Worm (Caenorhabditis elegans) whole organism, young adult: ENCODE measurements around the gene gpb-1.

ENCODE experiments used
- B0035.1 ChIP-seq: sonication (generic microtip); optimal IDR thresholded peaks from 2 replicates; lab custom pipeline; 2016; ENCODE audit warnings: missing genetic modification characterization, mild to moderate bottlenecking, missing compliant biosample characterization, missing genotype, missing genetic modification reagents
- B0336.3 ChIP-seq: fragments of 200-800 bp; sonication (Bioruptor generic); IDR thresholded peaks from 2 replicates; pipeline ENCODE4 v1.3.6; 2022; ENCODE audit warnings: missing genetic modification characterization, missing compliant biosample characterization
- D2030.7 ChIP-seq: fragments of 200-800 bp; sonication (Bioruptor generic); IDR thresholded peaks from 2 replicates; pipeline ENCODE4 v1.3.6; 2022; ENCODE audit warnings: missing genetic modification reagents, missing genetic modification characterization, missing compliant biosample characterization
- F33H1.4 ChIP-seq: fragments of 200-800 bp; sonication (Bioruptor generic); IDR thresholded peaks from 2 replicates; pipeline ENCODE4 v1.3.6; 2022; ENCODE audit warnings: missing genetic modification reagents, missing genetic modification characterization, missing compliant biosample characterization
- F57A8.1 ChIP-seq: fragments of 200-800 bp; sonication (Bioruptor generic); optimal IDR thresholded peaks from 2 replicates; lab custom pipeline; 2018; ENCODE audit warnings: mild to moderate bottlenecking, missing genetic modification characterization, moderate library complexity, missing compliant biosample characterization
- K12H6.12 ChIP-seq: fragments of 200-800 bp; sonication (Bioruptor generic); optimal IDR thresholded peaks from 2 replicates; lab custom pipeline; 2018; ENCODE audit warnings: mild to moderate bottlenecking, missing genetic modification characterization, missing compliant biosample characterization
- T26A5.8 ChIP-seq: sonication (generic microtip); optimal IDR thresholded peaks from 2 replicates; lab custom pipeline; 2016; ENCODE audit warnings: missing genetic modification characterization, missing compliant biosample characterization
- Y53F4B.3 ChIP-seq: fragments of 200-800 bp; sonication (Bioruptor generic); IDR thresholded peaks from 2 replicates; pipeline ENCODE4 v1.3.6; 2022; ENCODE audit warnings: missing genetic modification reagents, missing genetic modification characterization, missing compliant biosample characterization
- Y67H2A.10 ChIP-seq: fragments of 200-800 bp; sonication (Bioruptor generic); conservative IDR thresholded peaks from 2 replicates; pipeline ENCODE4 v1.3.6; 2022; ENCODE audit warnings: missing genetic modification reagents, missing genetic modification characterization, missing compliant biosample characterization
- akir-1 ChIP-seq: fragments of 200-800 bp; sonication (Bioruptor generic); optimal IDR thresholded peaks from 2 replicates; lab custom pipeline; 2018; ENCODE audit warnings: mild to moderate bottlenecking, missing genetic modification characterization, moderate library complexity, missing compliant biosample characterization
- aptf-2 ChIP-seq: fragments of 200-800 bp; sonication (Bioruptor generic); conservative IDR thresholded peaks from 2 replicates; pipeline ENCODE4 v1.3.6; 2022; ENCODE audit warnings: missing genetic modification reagents, missing genetic modification characterization, missing compliant biosample characterization
- atf-7 ChIP-seq: sonication (generic microtip); optimal IDR thresholded peaks from 2 replicates; lab custom pipeline; 2017; ENCODE audit warnings: mild to moderate bottlenecking, missing genetic modification characterization, missing compliant biosample characterization
- athp-1 ChIP-seq: sonication (generic microtip); optimal IDR thresholded peaks from 2 replicates; lab custom pipeline; 2017; ENCODE audit warnings: mild to moderate bottlenecking, missing genetic modification characterization, missing compliant biosample characterization
- attf-3 ChIP-seq: fragments of 200-800 bp; sonication (Bioruptor generic); conservative IDR thresholded peaks from 2 replicates; pipeline ENCODE4 v1.3.6; 2022; ENCODE audit warnings: missing genetic modification reagents, missing genetic modification characterization, missing compliant biosample characterization
- attf-5 ChIP-seq: fragments of 200-800 bp; sonication (Bioruptor generic); optimal IDR thresholded peaks from 2 replicates; lab custom pipeline; 2018; ENCODE audit warnings: mild to moderate bottlenecking, missing genetic modification characterization, missing compliant biosample characterization
- ceh-100 ChIP-seq: fragments of 200-800 bp; sonication (Bioruptor generic); IDR thresholded peaks from 2 replicates; pipeline ENCODE4 v1.3.6; 2022; ENCODE audit warnings: missing genetic modification reagents, missing genetic modification characterization, missing compliant biosample characterization
- dox-1 ChIP-seq: fragments of 200-800 bp; sonication (Bioruptor generic); IDR thresholded peaks from 2 replicates; pipeline ENCODE4 v1.3.6; 2022; ENCODE audit warnings: missing genetic modification reagents, missing genetic modification characterization, missing compliant biosample characterization
- efl-1 ChIP-seq: fragments of 150-350 bp; optimal IDR thresholded peaks from 2 replicates; lab custom pipeline; 2014; ENCODE audit warnings: missing biosample characterization, missing genetic modification reagents, missing genetic modification characterization
- egl-18 ChIP-seq: fragments of 200-800 bp; sonication (Bioruptor generic); IDR thresholded peaks from 2 replicates; pipeline ENCODE4 v1.3.6; 2022; ENCODE audit warnings: missing genetic modification reagents, missing genetic modification characterization, missing compliant biosample characterization
- egl-44 ChIP-seq: fragments of 200-800 bp; sonication (Bioruptor generic); IDR thresholded peaks from 2 replicates; pipeline ENCODE4 v1.3.6; 2022; ENCODE audit warnings: missing genetic modification reagents, missing genetic modification characterization, missing compliant biosample characterization
- egrh-3 ChIP-seq: fragments of 200-800 bp; sonication (Bioruptor generic); IDR thresholded peaks from 2 replicates; pipeline ENCODE4 v1.3.6; 2022; ENCODE audit warnings: missing genetic modification reagents, missing genetic modification characterization, missing compliant biosample characterization
- hlh-26 ChIP-seq: fragments of 200-800 bp; sonication (Bioruptor generic); conservative IDR thresholded peaks from 2 replicates; pipeline ENCODE4 v1.3.6; 2022; ENCODE audit warnings: missing genetic modification reagents, missing genetic modification characterization, missing compliant biosample characterization
- hmg-1.2 ChIP-seq: fragments of 200-800 bp; sonication (Bioruptor generic); IDR thresholded peaks from 2 replicates; pipeline ENCODE4 v1.3.6; 2022; ENCODE audit warnings: missing genetic modification reagents, missing genetic modification characterization, missing compliant biosample characterization
- hmg-20 ChIP-seq: fragments of 200-800 bp; sonication (Bioruptor generic); IDR thresholded peaks from 2 replicates; pipeline ENCODE4 v1.3.6; 2022; ENCODE audit warnings: missing genetic modification reagents, missing genetic modification characterization, missing compliant biosample characterization
- lin-35 ChIP-seq, 3 experiments: fragments of 150-350 bp in 2 of 3; sonication (generic microtip) in 1 of 3; optimal IDR thresholded peaks; 2 replicates each; lab custom pipeline; 2014 to 2018; ENCODE audit warnings: missing biosample characterization in 3 of 3, missing genetic modification characterization in 3 of 3, missing genetic modification reagents in 3 of 3
- lin-54 ChIP-seq: fragments of 200-800 bp; sonication (Bioruptor generic); optimal IDR thresholded peaks from 2 replicates; lab custom pipeline; 2018; ENCODE audit warnings: mild to moderate bottlenecking, missing genetic modification characterization, missing compliant biosample characterization
- lir-1 ChIP-seq: fragments of 200-800 bp; sonication (Bioruptor generic); conservative IDR thresholded peaks from 2 replicates; pipeline ENCODE4 v1.3.6; 2022; ENCODE audit warnings: missing genetic modification reagents, missing genetic modification characterization, missing compliant biosample characterization
- madf-3 ChIP-seq: fragments of 200-800 bp; sonication (Bioruptor generic); IDR thresholded peaks from 2 replicates; pipeline ENCODE4 v1.3.6; 2022; ENCODE audit warnings: missing genetic modification reagents, missing genetic modification characterization, missing compliant biosample characterization
- madf-8 ChIP-seq: fragments of 200-800 bp; sonication (Bioruptor generic); conservative IDR thresholded peaks from 2 replicates; pipeline ENCODE4 v1.3.6; 2022; ENCODE audit warnings: missing genetic modification reagents, missing genetic modification characterization, missing compliant biosample characterization
- mcd-1 ChIP-seq: fragments of 200-800 bp; sonication (Bioruptor generic); IDR thresholded peaks from 2 replicates; pipeline ENCODE4 v1.3.6; 2022; ENCODE audit warnings: missing genetic modification reagents, missing genetic modification characterization, missing compliant biosample characterization
- mel-28 ChIP-seq: sonication (generic microtip); optimal IDR thresholded peaks from 2 replicates; lab custom pipeline; 2016; ENCODE audit warnings: borderline replicate concordance, mild to moderate bottlenecking, missing genetic modification characterization, missing compliant biosample characterization
- nfyb-1 ChIP-seq: fragments of 200-800 bp; sonication (Bioruptor generic); IDR thresholded peaks from 2 replicates; pipeline ENCODE4 v1.3.6; 2022; ENCODE audit warnings: missing genetic modification reagents, missing genetic modification characterization, missing compliant biosample characterization
- nhr-179 ChIP-seq: sonication (generic microtip); optimal IDR thresholded peaks from 2 replicates; lab custom pipeline; 2016; ENCODE audit warnings: mild to moderate bottlenecking, missing genetic modification characterization, missing compliant biosample characterization
- nhr-27 ChIP-seq: fragments of 200-800 bp; sonication (Bioruptor generic); optimal IDR thresholded peaks from 2 replicates; lab custom pipeline; 2018; ENCODE audit warnings: mild to moderate bottlenecking, missing genetic modification characterization, moderate library complexity, missing compliant biosample characterization
- rcor-1 ChIP-seq: fragments of 200-800 bp; sonication (Bioruptor generic); IDR thresholded peaks from 2 replicates; pipeline ENCODE4 v1.3.6; 2022; ENCODE audit warnings: missing genetic modification reagents, missing genetic modification characterization, missing compliant biosample characterization
- rec-8 ChIP-seq, 2 experiments: sonication (generic microtip); optimal IDR thresholded peaks; 2 replicates each; lab custom pipeline; 2016; ENCODE audit warnings: mild to moderate bottlenecking in 2 of 2, missing genetic modification characterization in 2 of 2, missing genetic modification reagents in 2 of 2, missing genotype in 2 of 2, missing biosample characterization in 1 of 2, missing compliant biosample characterization in 1 of 2, moderate library complexity in 1 of 2
- repo-1 ChIP-seq: sonication (generic microtip); optimal IDR thresholded peaks from 2 replicates; lab custom pipeline; 2017; ENCODE audit warnings: mild to moderate bottlenecking, missing genetic modification characterization, missing compliant biosample characterization
- snpc-1.1 ChIP-seq: sonication (generic microtip); optimal IDR thresholded peaks from 2 replicates; lab custom pipeline; 2017; ENCODE audit warnings: missing genetic modification characterization, mild to moderate bottlenecking, missing compliant biosample characterization, antibody characterized with exemption, moderate library complexity, missing genotype, missing genetic modification reagents; ENCODE audit not compliant: insufficient read depth
- snpc-1.3 ChIP-seq: sonication (generic microtip); optimal IDR thresholded peaks from 2 replicates; lab custom pipeline; 2017; ENCODE audit warnings: missing genetic modification characterization, mild to moderate bottlenecking, missing compliant biosample characterization, antibody characterized with exemption, moderate library complexity, missing genotype, missing genetic modification reagents; ENCODE audit not compliant: insufficient read depth
- sptf-2 ChIP-seq: fragments of 200-800 bp; sonication (Bioruptor generic); optimal IDR thresholded peaks from 2 replicates; lab custom pipeline; 2018; ENCODE audit warnings: mild to moderate bottlenecking, missing genetic modification characterization, missing compliant biosample characterization
- tbp1 ChIP-seq: fragments of 200-800 bp; sonication (Bioruptor generic); optimal IDR thresholded peaks from 2 replicates; lab custom pipeline; 2018; ENCODE audit warnings: mild to moderate bottlenecking, missing genetic modification characterization, missing compliant biosample characterization
- unc-62 ChIP-seq: fragments of 150-350 bp; optimal IDR thresholded peaks from 2 replicates; lab custom pipeline; 2014; ENCODE audit warnings: missing biosample characterization, missing genetic modification reagents, missing genetic modification characterization
- xnd-1 ChIP-seq: sonication (generic microtip); optimal IDR thresholded peaks from 2 replicates; lab custom pipeline; 2016; ENCODE audit warnings: missing genotype, missing genetic modification reagents, missing genetic modification characterization, missing compliant biosample characterization
- ztf-18 ChIP-seq: sonication (generic microtip); optimal IDR thresholded peaks from 2 replicates; lab custom pipeline; 2016; ENCODE audit warnings: missing genotype, mild to moderate bottlenecking, missing genetic modification characterization, missing compliant biosample characterization
- ztf-25 ChIP-seq: fragments of 200-800 bp; sonication (Bioruptor generic); IDR thresholded peaks from 2 replicates; pipeline ENCODE4 v1.3.6; 2022; ENCODE audit warnings: missing genetic modification reagents, missing genetic modification characterization, missing compliant biosample characterization
- ztf-26 ChIP-seq: sonication (generic microtip); optimal IDR thresholded peaks from 2 replicates; lab custom pipeline; 2017; ENCODE audit warnings: missing genetic modification characterization, missing compliant biosample characterization
- ztf-6 ChIP-seq: fragments of 200-800 bp; sonication (Bioruptor generic); IDR thresholded peaks from 2 replicates; pipeline ENCODE4 v1.3.6; 2022; ENCODE audit warnings: missing genetic modification reagents, missing genetic modification characterization, missing compliant biosample characterization

gpb-1 gene

DNA sequence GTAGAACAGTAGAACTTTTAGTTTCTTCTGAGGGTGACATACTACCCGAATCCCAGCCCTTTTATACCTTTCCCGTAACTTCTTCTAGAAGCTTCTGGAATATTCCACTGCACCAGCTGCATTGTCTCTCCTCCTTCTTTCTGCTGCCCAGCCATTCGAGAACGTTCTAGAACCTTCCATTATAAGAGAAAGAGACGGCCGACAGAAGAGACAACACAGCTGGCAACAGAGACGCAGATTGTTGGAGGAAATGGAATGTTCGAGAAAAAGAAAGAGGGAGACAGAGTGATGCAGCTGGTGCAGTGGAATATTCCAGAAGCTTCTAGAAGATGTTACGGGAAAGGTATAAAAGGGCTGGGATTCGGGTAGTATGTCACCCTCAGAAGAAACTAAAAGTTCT, 10.9 kb upstream of the gpb-1 start, which contains the start of the genes F44E5.4 and F44E5.5 (continued):
- TF ChIP-seq atf-7 (tag; lab: Kevin White, UChicago) (peak; percentile 99), lir-1 (GFP tag; lab: Robert Waterston, UW) (peak; percentile 94), B0035.1 (tag; lab: Kevin White, UChicago) (peak; percentile 90), F33H1.4 (peak; percentile 77), hmg-1.2 (peak; percentile 100), ztf-26 (tag; lab: Kevin White, UChicago) (peak; percentile 97), dox-1 (GFP tag; lab: Robert Waterston, UW) (peak; percentile 100), egl-44 (GFP tag; lab: Robert Waterston, UW) (peak; percentile 98), attf-5 (peak; percentile 46), madf-3 (GFP tag; lab: Robert Waterston, UW) (peak; percentile 93), mel-28 (tag; lab: Kevin White, UChicago) (peak; percentile 85), Y67H2A.10 (peak; percentile 99), ztf-18 (peak; percentile 48), aptf-2 (GFP tag; lab: Robert Waterston, UW) (peak; percentile 88), egrh-3 (GFP tag; lab: Robert Waterston, UW) (peak; percentile 93), mcd-1 (peak; percentile 97)

- TF ChIP-seq rcor-1 (GFP tag; lab: Robert Waterston, UW): no peak
- no peak for TF ChIP-seq madf-8 (GFP tag; lab: Robert Waterston, UW)
- no peak for TF ChIP-seq hlh-26 (GFP tag; lab: Robert Waterston, UW)
- TF ChIP-seq efl-1 (GFP tag; lab: Kevin White, UChicago): no peak
- peak; percentile 77 for TF ChIP-seq dox-1 (GFP tag; lab: Robert Waterston, UW)
- TF ChIP-seq rec-8 (tag; optimal IDR thresholded peaks at IDR 0.05; lab: Kevin White, UChicago): no peak
- no peak for TF ChIP-seq attf-3 (GFP tag; lab: Robert Waterston, UW)
- no peak for TF ChIP-seq egrh-3 (GFP tag; lab: Robert Waterston, UW)
- no peak for TF ChIP-seq snpc-1.3
- no peak for TF ChIP-seq Y53F4B.3
- no peak for TF ChIP-seq F57A8.1
- peak; percentile 75 for TF ChIP-seq ztf-26 (tag; lab: Kevin White, UChicago)
- TF ChIP-seq akir-1 (GFP tag; lab: Kevin White, UChicago): no peak
- TF ChIP-seq ztf-6 (GFP tag; lab: Robert Waterston, UW): no peak
- TF ChIP-seq B0336.3 (GFP tag; lab: Robert Waterston, UW): peak; percentile 60
- TF ChIP-seq D2030.7 (GFP tag; lab: Robert Waterston, UW): 0 out of 2 replicates have a peak, but pooled peaks have one; percentile 11
- TF ChIP-seq T26A5.8 (tag; lab: Kevin White, UChicago): no peak
- no peak for TF ChIP-seq hmg-20 (GFP tag; lab: Robert Waterston, UW)
- TF ChIP-seq repo-1 (tag; lab: Kevin White, UChicago): no peak
- TF ChIP-seq tbp1 (GFP tag; lab: Kevin White, UChicago): peak; percentile 59
- peak; percentile 18 for TF ChIP-seq xnd-1 (tag; lab: Kevin White, UChicago)
- peak; percentile 33 for TF ChIP-seq athp-1
- peak; percentile 62 for TF ChIP-seq lin-54 (GFP tag; lab: Kevin White, UChicago)
- TF ChIP-seq nhr-179 (tag; lab: Kevin White, UChicago): no peak
- TF ChIP-seq K12H6.12 (tag; lab: Kevin White, UChicago): peak; percentile 50
- 0 out of 2 replicates have a peak, but pooled peaks have one; percentile 55 for TF ChIP-seq ceh-100
- TF ChIP-seq nhr-27 (tag; lab: Kevin White, UChicago): no peak
- peak; percentile 92 for TF ChIP-seq nfyb-1
- TF ChIP-seq ztf-25 (GFP tag; lab: Robert Waterston, UW): no peak
- peak in 1 of 3 experiments; percentile 7 for TF ChIP-seq lin-35 (GFP tag; optimal IDR thresholded peaks at IDR 0.05; lab: Kevin White, UChicago)
- peak; percentile 86 for TF ChIP-seq snpc-1.1 (tag; lab: Kevin White, UChicago)
- no peak for TF ChIP-seq egl-18 (GFP tag; lab: Robert Waterston, UW)
- no peak for TF ChIP-seq sptf-2 (GFP tag; lab: Kevin White, UChicago)
- TF ChIP-seq unc-62 (GFP tag; lab: Kevin White, UChicago): no peak
Observed at ce11 chrII:11756684-11757107, 8.3 kb upstream of the gpb-1 start.
